Fruit fly (Drosophila melanogaster) whole organism, prepupa: Measurements from ENCODE around the gene CG31810.

Experiments used
- CG10631 ChIP-seq: fragments of 200-800 bp; sonication (Bioruptor generic); optimal IDR thresholded peaks from 2 replicates; lab custom pipeline; 2016; ENCODE audit warnings: missing biosample characterization, missing genetic modification characterization
- CG11902 ChIP-seq: fragments of 200-800 bp; sonication (Bioruptor generic); optimal IDR thresholded peaks from 3 replicates; lab custom pipeline; 2016; ENCODE audit warnings: missing biosample characterization, missing genetic modification characterization
- CG15336 ChIP-seq: fragments of 200-800 bp; sonication (Bioruptor generic); IDR thresholded peaks from 2 replicates; pipeline ENCODE4 v1.3.6; 2022; ENCODE audit warnings: missing biosample characterization, missing genetic modification characterization
- CG31627 ChIP-seq: fragments of 200-800 bp; sonication (Bioruptor generic); optimal IDR thresholded peaks from 3 replicates; lab custom pipeline; 2016; ENCODE audit warnings: missing biosample characterization, missing genetic modification characterization
- CG32006 ChIP-seq: fragments of 200-800 bp; sonication (Bioruptor generic); optimal IDR thresholded peaks from 3 replicates; lab custom pipeline; 2017; ENCODE audit warnings: missing biosample characterization, mild to moderate bottlenecking, missing genetic modification characterization
- CG34406 ChIP-seq: fragments of 200-800 bp; sonication (Bioruptor generic); optimal IDR thresholded peaks from 3 replicates; lab custom pipeline; 2016; ENCODE audit warnings: missing biosample characterization, missing genetic modification characterization
- CG3919 ChIP-seq: fragments of 200-800 bp; sonication (Bioruptor generic); optimal IDR thresholded peaks from 3 replicates; lab custom pipeline; 2016; ENCODE audit warnings: missing biosample characterization, missing genetic modification characterization
- CG6792 ChIP-seq: fragments of 200-800 bp; sonication (Bioruptor generic); optimal IDR thresholded peaks from 3 replicates; lab custom pipeline; 2016; ENCODE audit warnings: missing biosample characterization, missing genetic modification characterization
- CG6854 ChIP-seq: fragments of 200-800 bp; sonication (Bioruptor generic); optimal IDR thresholded peaks from 2 replicates; lab custom pipeline; 2017; ENCODE audit warnings: missing biosample characterization, mild to moderate bottlenecking, missing genetic modification characterization
- CG7368 ChIP-seq: fragments of 200-800 bp; sonication (Bioruptor generic); optimal IDR thresholded peaks from 3 replicates; lab custom pipeline; 2016; ENCODE audit warnings: missing biosample characterization, missing genetic modification characterization
- CG8319 ChIP-seq: fragments of 200-800 bp; sonication (Bioruptor generic); optimal IDR thresholded peaks from 3 replicates; lab custom pipeline; 2016; ENCODE audit warnings: missing biosample characterization, missing genetic modification characterization
- CG8632 ChIP-seq: fragments of 200-800 bp; sonication (Bioruptor generic); optimal IDR thresholded peaks from 3 replicates; lab custom pipeline; 2016; ENCODE audit warnings: missing biosample characterization, missing genetic modification characterization
- CG9139 ChIP-seq: fragments of 200-800 bp; sonication (Bioruptor generic); optimal IDR thresholded peaks from 3 replicates; lab custom pipeline; 2017; ENCODE audit warnings: missing biosample characterization, mild to moderate bottlenecking, missing genetic modification characterization
- Eip75B ChIP-seq: fragments of 200-800 bp; sonication (Bioruptor generic); optimal IDR thresholded peaks from 3 replicates; lab custom pipeline; 2016; ENCODE audit warnings: missing biosample characterization, missing genetic modification characterization
- Eip78C ChIP-seq: fragments of 200-800 bp; sonication (Bioruptor generic); peaks from one replicate; lab custom pipeline; 2016; ENCODE audit warnings: missing biosample characterization, missing genetic modification characterization
- Eip93F ChIP-seq: fragments of 200-800 bp; sonication (Bioruptor generic); optimal IDR thresholded peaks from 2 replicates; lab custom pipeline; 2016; ENCODE audit warnings: missing biosample characterization, mild to moderate bottlenecking, missing genetic modification characterization
- Ets21C ChIP-seq: fragments of 200-800 bp; sonication (Bioruptor generic); optimal IDR thresholded peaks from 3 replicates; lab custom pipeline; 2016; ENCODE audit warnings: missing biosample characterization, missing genetic modification characterization
- Gug ChIP-seq: fragments of 200-800 bp; sonication (Bioruptor generic); IDR thresholded peaks from 2 replicates; pipeline ENCODE4 v1.3.6; 2022; ENCODE audit warnings: missing biosample characterization, missing genetic modification characterization
- Hr38 ChIP-seq: sonication (Bioruptor generic); optimal IDR thresholded peaks from 2 replicates; lab custom pipeline; 2016; ENCODE audit warnings: missing biosample characterization, missing genetic modification characterization
- Lpt ChIP-seq: fragments of 200-800 bp; sonication (Bioruptor generic); optimal IDR thresholded peaks from 3 replicates; lab custom pipeline; 2016; ENCODE audit warnings: missing biosample characterization, missing genetic modification characterization
- OdsH ChIP-seq: fragments of 200-800 bp; sonication (Bioruptor generic); optimal IDR thresholded peaks from 3 replicates; lab custom pipeline; 2016; ENCODE audit warnings: missing biosample characterization, missing genetic modification characterization
- Sox102F ChIP-seq: fragments of 200-800 bp; sonication (Bioruptor generic); optimal IDR thresholded peaks from 2 replicates; lab custom pipeline; 2016; ENCODE audit warnings: missing biosample characterization, mild to moderate bottlenecking, missing genetic modification characterization
- Sox14 ChIP-seq: fragments of 200-800 bp; sonication (Bioruptor generic); optimal IDR thresholded peaks from 3 replicates; lab custom pipeline; 2016; ENCODE audit warnings: missing biosample characterization, missing genetic modification characterization
- Sox15 ChIP-seq: fragments of 200-800 bp; sonication (Bioruptor generic); optimal IDR thresholded peaks from 3 replicates; lab custom pipeline; 2016; ENCODE audit warnings: missing biosample characterization, missing genetic modification characterization
- achi ChIP-seq: fragments of 200-800 bp; sonication (Bioruptor generic); optimal IDR thresholded peaks from 3 replicates; lab custom pipeline; 2016; ENCODE audit warnings: missing biosample characterization, missing genetic modification characterization
- acj6 ChIP-seq: fragments of 200-800 bp; sonication (Bioruptor generic); optimal IDR thresholded peaks from 3 replicates; lab custom pipeline; 2016; ENCODE audit warnings: missing biosample characterization, missing genetic modification characterization
- dac ChIP-seq: fragments of 200-800 bp; sonication (Bioruptor generic); optimal IDR thresholded peaks from 2 replicates; lab custom pipeline; 2017; ENCODE audit warnings: missing biosample characterization, mild to moderate bottlenecking, missing genetic modification characterization
- dsx ChIP-seq: fragments of 200-800 bp; optimal IDR thresholded peaks from 3 replicates; lab custom pipeline; 2019; ENCODE audit warnings: missing biosample characterization, mild to moderate bottlenecking, missing genetic modification characterization, moderate library complexity; ENCODE audit not compliant: poor library complexity, severe bottlenecking
- eg ChIP-seq: fragments of 200-800 bp; sonication (Bioruptor generic); IDR thresholded peaks from 3 replicates; pipeline ENCODE4 v1.3.6; 2022; ENCODE audit warnings: missing biosample characterization, missing genetic modification characterization
- esn ChIP-seq: fragments of 200-800 bp; sonication (Bioruptor generic); optimal IDR thresholded peaks from 2 replicates; lab custom pipeline; 2016; ENCODE audit warnings: missing biosample characterization, mild to moderate bottlenecking, missing genetic modification characterization, moderate library complexity
- fd85E ChIP-seq: fragments of 200-800 bp; sonication (Bioruptor generic); optimal IDR thresholded peaks from 3 replicates; lab custom pipeline; 2016; ENCODE audit warnings: missing biosample characterization, missing genetic modification characterization
- fkh ChIP-seq: fragments of 200-800 bp; sonication (Bioruptor generic); optimal IDR thresholded peaks from 3 replicates; lab custom pipeline; 2017; ENCODE audit warnings: missing biosample characterization, mild to moderate bottlenecking, missing genetic modification characterization, moderate library complexity
- lz ChIP-seq: fragments of 200-800 bp; sonication (Bioruptor generic); optimal IDR thresholded peaks from 3 replicates; lab custom pipeline; 2016; ENCODE audit warnings: missing biosample characterization, missing genetic modification characterization
- net ChIP-seq: fragments of 200-800 bp; sonication (Bioruptor generic); optimal IDR thresholded peaks from 3 replicates; lab custom pipeline; 2016; ENCODE audit warnings: missing biosample characterization, missing genetic modification characterization
- salr ChIP-seq, 2 experiments: fragments of 200-800 bp; sonication (Bioruptor generic); optimal IDR thresholded peaks; 3 replicates each; lab custom pipeline; 2016 to 2018; ENCODE audit warnings: missing biosample characterization in 2 of 2, missing genetic modification characterization in 2 of 2, mild to moderate bottlenecking in 1 of 2
- spab ChIP-seq: fragments of 200-800 bp; sonication (Bioruptor generic); optimal IDR thresholded peaks from 2 replicates; lab custom pipeline; 2017; ENCODE audit warnings: missing biosample characterization, mild to moderate bottlenecking, missing genetic modification characterization, missing genetic modification reagents
- ss ChIP-seq, 2 experiments: fragments of 200-800 bp; sonication (Bioruptor generic); optimal IDR thresholded peaks; 2 replicates in 1 of 2; 3 replicates in 1 of 2; lab custom pipeline; 2017 to 2018; ENCODE audit warnings: mild to moderate bottlenecking in 2 of 2, missing biosample characterization in 2 of 2, missing genetic modification characterization in 2 of 2, moderate library complexity in 1 of 2
- svp ChIP-seq: fragments of 200-800 bp; sonication (Bioruptor generic); peaks from one replicate; lab custom pipeline; 2016; ENCODE audit warnings: missing biosample characterization, missing genetic modification characterization
- topi ChIP-seq: fragments of 200-800 bp; sonication (Bioruptor generic); optimal IDR thresholded peaks from 3 replicates; lab custom pipeline; 2016; ENCODE audit warnings: missing biosample characterization, missing genetic modification characterization
- vri ChIP-seq: fragments of 200-800 bp; sonication (Bioruptor generic); optimal IDR thresholded peaks from 3 replicates; lab custom pipeline; 2016; ENCODE audit warnings: missing biosample characterization, mild to moderate bottlenecking, missing genetic modification characterization

The CG31810 gene

DNA sequence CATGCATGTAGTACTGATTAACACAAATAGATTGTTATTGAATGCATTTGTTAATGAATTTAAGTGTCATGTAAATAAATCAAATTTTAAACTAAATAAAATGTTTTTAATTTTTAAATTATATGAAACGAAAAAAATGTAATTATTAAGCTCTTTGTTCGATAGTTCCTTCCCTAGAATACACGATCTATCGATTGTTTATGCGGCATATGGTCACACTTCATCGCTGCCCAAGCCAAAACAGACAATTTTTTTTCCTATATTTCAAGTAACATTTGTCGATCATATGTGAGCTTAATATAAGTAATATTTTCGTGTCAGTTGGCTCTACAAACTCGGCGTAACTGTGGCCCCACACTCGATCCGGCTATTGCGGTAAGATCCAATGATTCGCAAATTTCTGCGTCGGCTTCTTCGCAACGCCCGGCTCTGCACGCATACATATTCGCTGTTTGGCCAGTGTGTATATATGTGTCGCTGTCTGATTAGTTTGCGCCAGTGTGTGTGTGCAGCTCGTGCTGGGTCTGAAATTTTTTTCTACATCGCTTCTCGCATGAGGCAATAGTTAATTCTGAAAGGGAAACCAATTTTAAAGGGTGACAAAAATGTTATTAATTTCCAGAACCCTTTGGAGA lies 25.2 kb downstream of the CG31810 start, which contains the start of gene AspRS-m:
Gene AspRS-m, plus strand, starts transcription at position 207 of the 635 bp plus-strand sequence.
- no peak for TF ChIP-seq Sox15 (GFP tag; lab: Kevin White, UChicago)
- no peak for TF ChIP-seq CG11902 (GFP tag; lab: Kevin White, UChicago)
- no peak for TF ChIP-seq CG34406 (GFP tag; lab: Kevin White, UChicago)
- no peak for TF ChIP-seq OdsH (GFP tag; lab: Kevin White, UChicago)

DNA sequence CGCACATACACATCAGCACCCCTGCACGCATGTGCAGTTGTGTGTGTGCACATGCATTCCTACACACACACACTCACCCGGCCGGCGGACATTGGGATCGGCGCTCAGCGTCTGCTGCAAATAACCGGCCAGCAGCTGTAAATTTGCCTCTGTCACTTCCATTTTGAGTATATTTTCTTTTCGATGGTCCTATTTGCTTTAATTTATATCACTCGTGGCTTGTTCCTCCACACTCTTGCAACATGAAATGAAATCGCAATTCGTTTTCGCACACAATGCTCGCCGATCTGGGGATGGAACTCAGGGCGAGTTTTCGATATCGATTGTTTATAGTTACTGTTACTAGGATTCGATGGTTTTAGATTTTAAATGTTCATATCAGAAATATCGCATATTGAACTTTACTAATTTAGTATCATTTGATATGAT lies 27.2 kb downstream of the CG31810 start, which contains the start of gene Cse1:
Gene Cse1, minus strand, starts transcription at position 303 of the 429 bp plus-strand sequence.
- no peak for TF ChIP-seq spab
- TF ChIP-seq CG10631 (GFP tag; lab: Kevin White, UChicago): no peak
- peak; percentile 28 for TF ChIP-seq topi
- peak; percentile 29 for TF ChIP-seq Sox14 (GFP tag; lab: Kevin White, UChicago)
- peak; percentile 16 for TF ChIP-seq CG6854 (GFP tag; lab: Kevin White, UChicago)

dm6 chr2L:16820993-16821392 lies 31.2 kb downstream of the CG31810 start, which contains the start of gene CG13280:
Gene CG13280 (minus strand): TSS chr2L:16821093.
- no peak for TF ChIP-seq vri (GFP tag; lab: Kevin White, UChicago)
- no peak for TF ChIP-seq spab
- TF ChIP-seq CG8319 (GFP tag; lab: Kevin White, UChicago): no peak
- no peak for TF ChIP-seq Sox102F (GFP tag; lab: Kevin White, UChicago)
- no peak for TF ChIP-seq lz (GFP tag; lab: Kevin White, UChicago)
- no peak for TF ChIP-seq svp (GFP tag; lab: Kevin White, UChicago)
- TF ChIP-seq salr (GFP tag; optimal IDR thresholded peaks at IDR 0.05; lab: Kevin White, UChicago): no peak
- no peak for TF ChIP-seq CG3919 (GFP tag; lab: Kevin White, UChicago)
- TF ChIP-seq CG11902 (GFP tag; lab: Kevin White, UChicago): no peak
- no peak for TF ChIP-seq CG6792
- TF ChIP-seq esn (GFP tag; lab: Kevin White, UChicago): no peak
- TF ChIP-seq dac: no peak
- TF ChIP-seq fkh (GFP tag; lab: Kevin White, UChicago): no peak
- TF ChIP-seq CG31627 (GFP tag; lab: Kevin White, UChicago): no peak
- TF ChIP-seq ss (GFP tag; optimal IDR thresholded peaks at IDR 0.05; lab: Kevin White, UChicago): no peak
- TF ChIP-seq Hr38 (GFP tag; lab: Kevin White, UChicago): no peak
- TF ChIP-seq eg: no peak
- no peak for TF ChIP-seq acj6
- no peak for TF ChIP-seq OdsH (GFP tag; lab: Kevin White, UChicago)

dm6 chr2L:16819714-16820113 lies 32.5 kb downstream of the CG31810 start:
- TF ChIP-seq svp (GFP tag; lab: Kevin White, UChicago): peak; percentile 66
- no peak for TF ChIP-seq Eip75B (GFP tag; lab: Kevin White, UChicago)
- peak; percentile 44 for TF ChIP-seq Eip78C (GFP tag; lab: Kevin White, UChicago)
- TF ChIP-seq CG10631 (GFP tag; lab: Kevin White, UChicago): no peak
- no peak for TF ChIP-seq net (GFP tag; lab: Kevin White, UChicago)
- TF ChIP-seq vri (GFP tag; lab: Kevin White, UChicago): peak; percentile 82

dm6 chr2L:16818335-16818973 lies 33.7 kb downstream of the CG31810 start:
- TF ChIP-seq CG11902 (GFP tag; lab: Kevin White, UChicago) (peak; percentile 10), fkh (GFP tag; lab: Kevin White, UChicago) (no peak), CG8632 (GFP tag; lab: Kevin White, UChicago) (peak; percentile 72), Eip78C (GFP tag; lab: Kevin White, UChicago) (peak; percentile 95), lz (GFP tag; lab: Kevin White, UChicago) (peak; percentile 57), achi (GFP tag; lab: Kevin White, UChicago) (peak; percentile 73), Eip75B (GFP tag; lab: Kevin White, UChicago) (peak; percentile 69), CG9139 (peak; percentile 5), Ets21C (peak; percentile 10), topi (peak; percentile 63), Lpt (GFP tag; lab: Kevin White, UChicago) (peak; percentile 66), Eip93F (GFP tag; lab: Kevin White, UChicago) (no peak), Gug (peak; percentile 52; the same call in 1 of the 2 replicates), dsx (peak; percentile 59), CG15336 (GFP tag; lab: Robert Waterston, UW) (peak; percentile 84), OdsH (GFP tag; lab: Kevin White, UChicago) (peak; percentile 75), vri (GFP tag; lab: Kevin White, UChicago) (peak; percentile 71), salr (GFP tag; optimal IDR thresholded peaks at IDR 0.05; lab: Kevin White, UChicago) (peak; percentile 30 to 75), CG7368 (GFP tag; lab: Kevin White, UChicago) (peak; percentile 61), fd85E (GFP tag; lab: Kevin White, UChicago) (no peak), CG32006 (GFP tag; lab: Kevin White, UChicago) (peak; percentile 82)
